Worm (Caenorhabditis elegans): ENCODE measurements around the gene F13H8.8.
A peak's percentile ranks its signal among the peaks of the same experiment; 100 is the strongest.

Gene F13H8.8

ce11 chrII:6269805-6270414 lies 2.0 kb upstream of the F13H8.8 start, which contains the start of gene F13H8.2:
Gene F13H8.2 (plus strand): TSS chrII:6270364.
- peak; percentile 79 for TF ChIP-seq C34F6.9 (tag; optimal IDR thresholded peaks at IDR 0.05)
- TF ChIP-seq sem-4 (tag; optimal IDR thresholded peaks at IDR 0.05): peak; percentile 52
- TF ChIP-seq lsy-2 (tag; optimal IDR thresholded peaks at IDR 0.05): peak; percentile 66 to 90
- peak; percentile 47 for TF ChIP-seq nhr-21 (tag; optimal IDR thresholded peaks at IDR 0.05)
- TF ChIP-seq nhr-11 (tag; optimal IDR thresholded peaks at IDR 0.05): no peak
- no peak for TF ChIP-seq ZK546.5 (tag; optimal IDR thresholded peaks at IDR 0.05)
- peak; percentile 70 for TF ChIP-seq nhr-129 (tag; optimal IDR thresholded peaks at IDR 0.05)
- TF ChIP-seq elt-1 (tag; optimal IDR thresholded peaks at IDR 0.05): no peak
- TF ChIP-seq skn-1 (tag; optimal IDR thresholded peaks at IDR 0.05): peak; percentile 33
- TF ChIP-seq mdl-1 (tag; optimal IDR thresholded peaks at IDR 0.05): no peak
- no peak for TF ChIP-seq nhr-10 (tag; optimal IDR thresholded peaks at IDR 0.05)
- TF ChIP-seq nhr-23 (tag; optimal IDR thresholded peaks at IDR 0.05): no peak
- no peak for TF ChIP-seq lin-39 (tag; optimal IDR thresholded peaks at IDR 0.05)
- peak; percentile 59 for TF ChIP-seq lin-13 (GFP tag; optimal IDR thresholded peaks at IDR 0.05)
- no peak for TF ChIP-seq nhr-77 (tag; optimal IDR thresholded peaks at IDR 0.05)
- peak; percentile 12 for TF ChIP-seq zag-1 (tag; optimal IDR thresholded peaks at IDR 0.05)
- TF ChIP-seq ztf-1 (GFP tag; conservative IDR thresholded peaks at IDR 0.05): no peak
- TF ChIP-seq aly-2 (tag; optimal IDR thresholded peaks at IDR 0.05): no peak
- TF ChIP-seq egl-27 (tag; optimal IDR thresholded peaks at IDR 0.05): peak; percentile 2
- no peak for TF ChIP-seq ztf-11 (tag; optimal IDR thresholded peaks at IDR 0.05)
- TF ChIP-seq Y55F3AM.14 (GFP tag; optimal IDR thresholded peaks at IDR 0.05): no peak
- TF ChIP-seq nhr-6 (tag; optimal IDR thresholded peaks at IDR 0.05): no peak
- peak; percentile 78 for TF ChIP-seq unc-55 (GFP tag; optimal IDR thresholded peaks at IDR 0.05)
- no peak for TF ChIP-seq dmd-4 (tag; optimal IDR thresholded peaks at IDR 0.05)
- TF ChIP-seq ceh-82 (tag; optimal IDR thresholded peaks at IDR 0.05): no peak
- peak; percentile 77 for TF ChIP-seq crh-2 (tag; optimal IDR thresholded peaks at IDR 0.05)
- TF ChIP-seq gmeb-1 (tag; optimal IDR thresholded peaks at IDR 0.05): peak; percentile 96
- TF ChIP-seq ztf-4 (tag; optimal IDR thresholded peaks at IDR 0.05): no peak
- no peak for TF ChIP-seq alr-1 (tag; optimal IDR thresholded peaks at IDR 0.05)
- TF ChIP-seq ceh-16 (tag; optimal IDR thresholded peaks at IDR 0.05): no peak
- no peak for TF ChIP-seq ama-1 (optimal IDR thresholded peaks at IDR 0.05)
- no peak for TF ChIP-seq nhr-25 (tag; optimal IDR thresholded peaks at IDR 0.05)
- TF ChIP-seq F13H6.1 (tag; optimal IDR thresholded peaks at IDR 0.05): peak; percentile 82
- TF ChIP-seq R02D3.7 (tag; optimal IDR thresholded peaks at IDR 0.05): no peak
- peak; percentile 71 for TF ChIP-seq mab-5 (tag; optimal IDR thresholded peaks at IDR 0.05)
- peak; percentile 36 for TF ChIP-seq snpc-4 (tag; optimal IDR thresholded peaks at IDR 0.05)
- TF ChIP-seq unc-62 (GFP tag; optimal IDR thresholded peaks at IDR 0.05): no peak
- peak; percentile 87 for TF ChIP-seq sma-9 (GFP tag; optimal IDR thresholded peaks at IDR 0.05)
- TF ChIP-seq sma-9 (tag; optimal IDR thresholded peaks at IDR 0.05): no peak
- peak; percentile 83 for TF ChIP-seq sma-3 (GFP tag; optimal IDR thresholded peaks at IDR 0.05)
- no peak for TF ChIP-seq unc-39 (tag; optimal IDR thresholded peaks at IDR 0.05)
- peak; percentile 42 for TF ChIP-seq fos-1 (tag; optimal IDR thresholded peaks at IDR 0.05)
- TF ChIP-seq nhr-12 (tag; optimal IDR thresholded peaks at IDR 0.05): no peak
- TF ChIP-seq elt-3 (tag; optimal IDR thresholded peaks at IDR 0.05): no peak
- no peak for TF ChIP-seq mbf-1 (tag; optimal IDR thresholded peaks at IDR 0.05)
- TF ChIP-seq blmp-1 (tag; optimal IDR thresholded peaks at IDR 0.05; ENCODE audit: insufficient read depth): peak; percentile 5
- no peak for TF ChIP-seq peb-1 (tag; optimal IDR thresholded peaks at IDR 0.05)
- TF ChIP-seq nhr-237 (tag; optimal IDR thresholded peaks at IDR 0.05): no peak
- TF ChIP-seq lin-11 (tag; optimal IDR thresholded peaks at IDR 0.05): peak; percentile 20
